Worm (Caenorhabditis elegans): ENCODE data around the gene Y51B9A.14.

Gene Y51B9A.14

DNA sequence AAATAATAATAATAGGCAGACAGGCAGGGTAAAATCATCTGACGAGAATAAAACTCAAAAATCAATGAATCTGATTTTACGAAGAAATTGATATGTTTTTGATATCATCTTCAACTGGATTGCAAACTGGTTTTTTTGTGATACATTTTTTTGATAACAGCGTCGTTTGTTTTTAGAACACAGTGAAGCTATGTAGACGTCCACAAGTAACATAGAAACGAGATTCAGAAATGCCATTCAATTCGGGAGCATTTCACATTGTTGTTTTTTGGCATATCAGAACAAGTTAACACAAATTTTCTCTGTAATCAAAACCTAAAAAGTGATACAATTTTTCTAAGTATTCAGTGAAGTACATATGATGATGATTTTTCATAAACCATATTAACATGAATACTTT is 40.0 kb upstream of the Y51B9A.14 start, which contains the start of gene chil-13:
chil-13 (minus strand) TSS at position 101 of the 400 bp plus-strand sequence.
- TF ChIP-seq tbx-37 (GFP tag; conservative IDR thresholded peaks at IDR 0.05): no peak
- no peak for TF ChIP-seq hmg-4 (GFP tag; optimal IDR thresholded peaks at IDR 0.05)
- TF ChIP-seq pes-1 (GFP tag; IDR thresholded peaks at IDR 0.05): no peak
- no peak for TF ChIP-seq F13C5.2 (tag; optimal IDR thresholded peaks at IDR 0.05)
- no peak for TF ChIP-seq sea-1 (GFP tag; conservative IDR thresholded peaks at IDR 0.05)

DNA sequence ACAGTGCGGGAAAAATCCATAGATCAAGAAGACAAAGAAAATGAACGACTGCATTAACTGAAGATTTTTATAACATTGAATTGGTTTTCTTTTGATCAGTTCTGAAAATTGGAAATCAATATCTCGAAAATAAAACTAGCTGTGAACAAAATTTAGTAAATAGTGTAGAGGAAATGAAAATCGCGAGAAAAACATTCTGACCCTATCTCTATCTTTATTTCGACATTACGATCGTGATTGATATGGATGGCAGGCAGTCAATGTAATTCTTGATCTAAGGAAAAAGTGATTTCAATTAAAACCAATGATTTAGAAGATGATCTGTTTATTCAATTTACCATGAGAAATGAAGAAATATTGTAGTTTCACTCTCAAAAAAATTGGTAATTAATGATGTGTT is 37.7 kb upstream of the Y51B9A.14 start, which contains the start of gene kin-16:
kin-16 (minus strand) TSS at position 101 of the 400 bp plus-strand sequence.
- TF ChIP-seq ama-1 (optimal IDR thresholded peaks at IDR 0.05) (no peak), tra-4 (tag; optimal IDR thresholded peaks at IDR 0.05) (no peak), hnd-1 (tag; optimal IDR thresholded peaks at IDR 0.05) (no peak), aly-1 (tag; optimal IDR thresholded peaks at IDR 0.05) (no peak), pes-1 (GFP tag; IDR thresholded peaks at IDR 0.05) (no peak)

DNA sequence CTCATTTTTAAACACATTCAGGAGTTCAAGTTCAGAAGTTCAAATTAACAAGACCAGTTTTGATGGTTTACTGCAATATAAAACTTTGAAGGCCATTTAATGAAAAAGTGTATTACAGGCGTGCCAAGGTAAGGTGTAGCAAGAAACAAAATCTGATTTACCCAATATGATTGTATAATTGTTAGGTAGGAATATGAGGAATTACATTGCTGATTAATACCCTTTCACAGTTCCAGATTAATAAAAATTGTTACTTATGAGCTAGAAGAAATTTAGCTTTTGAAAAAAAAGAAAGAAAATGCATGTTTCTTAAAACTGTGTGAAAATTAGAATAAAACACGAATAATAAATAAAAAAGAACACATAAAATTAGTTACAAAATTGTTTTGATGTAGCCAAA is 35.3 kb upstream of the Y51B9A.14 start, which contains the start of gene kin-15:
kin-15 (minus strand) TSS at position 101 of the 400 bp plus-strand sequence.
- TF ChIP-seq flt-1 (GFP tag; IDR thresholded peaks at IDR 0.05) (no peak), hmg-4 (GFP tag; optimal IDR thresholded peaks at IDR 0.05) (no peak), F13C5.2 (tag; optimal IDR thresholded peaks at IDR 0.05) (no peak), ama-1 (optimal IDR thresholded peaks at IDR 0.05) (no peak), pes-1 (GFP tag; IDR thresholded peaks at IDR 0.05) (no peak), ceh-36 (tag; optimal IDR thresholded peaks at IDR 0.05) (no peak), ets-7 (tag; optimal IDR thresholded peaks at IDR 0.05) (no peak), ceh-13 (GFP tag; optimal IDR thresholded peaks at IDR 0.05) (no peak), B0310.2 (tag; optimal IDR thresholded peaks at IDR 0.05) (no peak), hnd-1 (tag; optimal IDR thresholded peaks at IDR 0.05) (no peak), tra-4 (tag; optimal IDR thresholded peaks at IDR 0.05) (no peak), tbx-11 (GFP tag; IDR thresholded peaks at IDR 0.05) (no peak), tbx-37 (GFP tag; conservative IDR thresholded peaks at IDR 0.05) (no peak), scrt-1 (GFP tag; IDR thresholded peaks at IDR 0.05) (no peak)

DNA sequence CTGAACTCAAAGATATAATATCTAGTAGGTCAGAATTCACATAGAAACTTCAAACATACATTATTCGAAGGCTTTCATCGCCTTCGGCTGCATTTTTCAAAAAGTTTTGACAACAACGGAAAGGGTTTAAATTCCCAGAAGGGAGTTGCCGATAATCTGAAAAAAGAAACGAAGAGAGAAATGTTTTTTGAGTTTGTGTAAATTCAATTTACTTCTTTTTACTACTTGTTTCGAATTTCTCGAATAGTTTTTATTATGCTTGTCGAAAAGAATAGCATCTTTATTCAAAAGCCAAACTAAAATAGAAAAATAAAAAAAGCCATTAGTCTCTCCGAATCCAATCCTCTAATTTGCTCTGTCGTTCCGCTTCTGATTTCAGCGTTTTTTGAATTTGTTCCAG is 32.8 kb upstream of the Y51B9A.14 start:
- TF ChIP-seq aly-1 (tag; optimal IDR thresholded peaks at IDR 0.05): no peak

DNA sequence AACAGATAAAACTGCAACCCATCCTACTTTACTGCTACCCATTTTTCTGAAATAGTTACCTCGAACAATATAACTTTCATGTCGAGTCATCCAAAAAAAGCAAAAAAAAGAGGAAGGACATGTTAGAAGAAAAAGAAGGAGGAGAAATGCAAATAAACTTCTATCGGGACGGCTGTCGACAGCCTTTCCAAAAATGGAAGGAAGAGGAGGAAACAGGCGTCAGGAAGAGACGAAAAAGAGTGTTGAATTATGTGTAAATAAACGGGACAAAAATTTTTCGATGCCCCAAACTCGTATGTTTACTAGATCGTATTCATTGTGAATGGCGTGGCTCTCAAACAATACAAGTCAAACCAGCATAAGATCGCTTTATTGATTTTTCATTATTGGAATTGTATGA is 29.4 kb upstream of the Y51B9A.14 start, which contains the start of gene M176.5:
M176.5 (minus strand) TSS at position 101 of the 400 bp plus-strand sequence.
- no peak for TF ChIP-seq tbx-11 (GFP tag; IDR thresholded peaks at IDR 0.05)
- TF ChIP-seq hmbx-1 (tag; optimal IDR thresholded peaks at IDR 0.05): no peak
- TF ChIP-seq aly-1 (tag; optimal IDR thresholded peaks at IDR 0.05): no peak
- TF ChIP-seq ceh-36 (tag; optimal IDR thresholded peaks at IDR 0.05): no peak

DNA sequence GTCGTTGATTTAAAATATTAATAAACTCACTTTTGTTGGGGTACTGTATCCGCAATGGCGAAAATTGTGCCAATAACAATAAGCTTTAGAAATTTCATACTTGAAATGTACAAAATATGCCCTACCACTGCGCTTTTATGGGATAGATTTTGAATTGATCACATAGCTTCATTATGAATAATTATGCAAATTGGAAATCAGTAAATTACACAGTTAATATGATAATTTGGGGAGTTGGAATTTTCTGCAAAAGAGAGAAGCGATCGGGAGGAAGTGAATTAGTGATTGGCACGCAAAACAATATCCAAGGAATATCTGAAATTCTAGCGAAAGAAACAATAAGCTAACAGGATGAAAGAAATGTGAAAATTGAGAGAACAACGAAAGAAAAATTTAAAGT is 27.8 kb upstream of the Y51B9A.14 start, which contains the start of gene M176.10:
M176.10 (minus strand) TSS at position 101 of the 400 bp plus-strand sequence.
- TF ChIP-seq F13C5.2 (tag; optimal IDR thresholded peaks at IDR 0.05): no peak
- TF ChIP-seq tbx-37 (GFP tag; conservative IDR thresholded peaks at IDR 0.05): no peak
- TF ChIP-seq tra-4 (tag; optimal IDR thresholded peaks at IDR 0.05): no peak

DNA sequence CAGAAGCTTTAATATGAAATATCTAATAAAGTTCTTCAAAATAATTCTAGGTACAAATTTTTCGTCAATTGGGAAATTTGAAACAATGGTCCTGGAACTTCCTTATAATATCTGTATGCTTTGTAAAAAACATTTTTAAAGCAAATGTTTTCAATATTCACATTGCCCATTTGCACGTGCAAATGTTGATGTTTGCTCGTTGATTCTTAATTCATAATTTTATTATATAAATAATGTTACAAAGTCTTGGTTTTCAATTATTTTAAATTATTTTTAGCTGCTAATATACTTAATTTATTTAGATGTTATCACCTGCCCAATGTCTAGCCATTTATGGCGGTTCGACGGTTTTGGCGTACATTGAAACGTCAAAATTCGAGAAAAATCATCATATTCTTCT is 23.7 kb upstream of the Y51B9A.14 start, which contains the start of gene M176.11:
M176.11 (plus strand) TSS at position 301 of the 400 bp plus-strand sequence.
- TF ChIP-seq tbx-11 (GFP tag; IDR thresholded peaks at IDR 0.05): no peak
- TF ChIP-seq hnd-1 (tag; optimal IDR thresholded peaks at IDR 0.05): no peak
- TF ChIP-seq hmbx-1 (tag; optimal IDR thresholded peaks at IDR 0.05): no peak
- TF ChIP-seq pes-1 (GFP tag; IDR thresholded peaks at IDR 0.05): no peak
- no peak for TF ChIP-seq aly-1 (tag; optimal IDR thresholded peaks at IDR 0.05)
- TF ChIP-seq hmg-4 (GFP tag; optimal IDR thresholded peaks at IDR 0.05): no peak

DNA sequence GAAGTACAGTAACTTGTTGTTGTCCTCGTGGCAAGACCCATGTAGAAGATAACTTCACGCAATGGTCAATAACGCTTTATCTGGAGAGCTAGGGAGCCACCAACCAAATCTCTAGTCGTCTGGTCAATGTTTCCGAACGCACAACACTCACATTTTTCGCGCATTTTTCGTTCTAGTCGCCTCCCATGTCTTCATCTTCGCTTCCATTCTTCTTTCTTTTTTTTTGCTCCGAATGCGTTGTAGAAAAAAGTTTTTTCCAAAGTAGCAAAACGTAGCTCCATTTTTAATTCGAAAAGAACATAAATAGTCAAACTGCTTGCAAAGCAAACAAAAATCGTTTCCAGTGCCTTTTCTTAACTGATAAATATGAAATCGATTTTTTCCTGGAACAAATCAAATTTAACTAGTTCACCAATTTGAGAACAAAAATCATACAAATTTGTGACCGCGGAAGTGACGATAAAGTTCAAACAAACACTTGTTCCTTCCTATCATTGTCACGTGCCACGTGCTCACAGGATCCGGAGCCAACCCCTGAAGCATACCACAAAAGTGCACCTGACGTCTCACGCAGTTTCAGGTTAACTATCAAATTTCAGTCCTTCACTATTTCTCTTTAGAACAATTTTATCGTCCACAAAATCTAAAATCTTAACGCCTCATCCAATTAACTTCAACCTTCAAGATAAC is 20.7 kb upstream of the Y51B9A.14 start:
- TF ChIP-seq scrt-1 (GFP tag; IDR thresholded peaks at IDR 0.05) (no peak), hnd-1 (tag; optimal IDR thresholded peaks at IDR 0.05) (no peak), hmg-4 (GFP tag; optimal IDR thresholded peaks at IDR 0.05) (no peak), tbx-37 (GFP tag; conservative IDR thresholded peaks at IDR 0.05) (no peak), ceh-36 (tag; optimal IDR thresholded peaks at IDR 0.05) (no peak), aly-1 (tag; optimal IDR thresholded peaks at IDR 0.05) (no peak), tbx-11 (GFP tag; IDR thresholded peaks at IDR 0.05) (no peak)

DNA sequence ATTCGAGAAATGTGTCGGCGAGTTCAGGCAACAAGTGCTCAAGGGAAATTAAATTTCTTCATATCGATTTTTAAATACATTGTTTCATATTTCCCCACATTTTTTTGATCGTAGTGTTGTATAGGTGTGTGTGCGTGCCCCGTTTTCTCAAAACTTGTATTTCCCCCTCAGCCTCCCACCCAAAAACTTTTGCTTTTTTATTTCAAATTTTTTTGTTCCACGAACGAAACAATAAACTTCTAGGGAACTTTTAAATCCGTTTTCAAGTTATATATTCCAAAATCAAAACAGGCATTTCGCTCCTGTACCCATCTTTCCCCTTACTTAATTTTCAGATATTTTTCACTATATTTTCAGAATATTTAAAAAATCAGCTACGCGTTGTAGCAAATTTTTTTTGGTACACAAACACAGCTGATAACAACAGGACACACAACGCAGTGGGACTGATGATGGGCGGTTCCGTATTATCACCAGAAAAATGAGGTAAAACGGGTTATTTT is 19.8 kb upstream of the Y51B9A.14 start, which contains the start of the genes M176.4 and M176.16:
M176.4 (plus strand) TSS at position 301 of the 503 bp plus-strand sequence.
M176.16 (plus strand) TSS at position 453 of the 503 bp plus-strand sequence.
- TF ChIP-seq scrt-1 (GFP tag; IDR thresholded peaks at IDR 0.05) (no peak), B0310.2 (tag; optimal IDR thresholded peaks at IDR 0.05) (no peak), hmg-4 (GFP tag; optimal IDR thresholded peaks at IDR 0.05) (no peak), tbx-11 (GFP tag; IDR thresholded peaks at IDR 0.05) (no peak)
